Fruit fly (Drosophila melanogaster): ENCODE measurements around the gene GstO1.

The GstO1 gene

DNA sequence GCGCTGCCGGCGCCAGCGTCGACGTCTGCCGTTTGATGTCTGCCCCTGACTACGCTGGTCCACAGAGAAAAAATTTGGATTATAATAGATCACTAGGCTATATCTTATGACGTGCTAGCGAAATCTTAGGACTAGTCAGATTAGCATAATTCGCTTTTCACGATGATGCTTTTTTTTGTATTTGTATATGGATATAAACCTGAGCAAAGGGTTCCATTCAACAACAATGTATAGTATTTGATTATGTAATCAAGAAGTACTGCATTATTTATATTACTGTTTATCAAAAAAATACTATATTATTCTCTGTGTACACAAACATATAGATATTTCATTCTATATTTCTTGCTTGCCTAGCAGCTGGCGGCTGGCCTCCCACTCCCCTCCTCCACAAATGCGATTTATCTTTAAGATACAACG is 22.4 kb upstream of the GstO1 start (continued):
- peak; percentile 77 for TF ChIP-seq danr (GFP tag; IDR thresholded peaks at IDR 0.05)
- TF ChIP-seq knrl (GFP tag; IDR thresholded peaks at IDR 0.05; ENCODE audit: partially characterized antibody) = no peak
- peak; percentile 85 for TF ChIP-seq ATbp (GFP tag; optimal IDR thresholded peaks at IDR 0.05)
- peak; percentile 36 for TF ChIP-seq Jarid2 (GFP tag; optimal IDR thresholded peaks at IDR 0.05)
- no peak for TF ChIP-seq CG8478 (optimal IDR thresholded peaks at IDR 0.05)
- peak; percentile 56 for TF ChIP-seq jumu (GFP tag; optimal IDR thresholded peaks at IDR 0.05)
- TF ChIP-seq HLH4C (GFP tag; IDR thresholded peaks at IDR 0.05; ENCODE audit: partially characterized antibody) = no peak
- TF ChIP-seq tio (GFP tag; optimal IDR thresholded peaks at IDR 0.05) = peak; percentile 88
- no peak for TF ChIP-seq sc (optimal IDR thresholded peaks at IDR 0.05)
- TF ChIP-seq sc (GFP tag; optimal IDR thresholded peaks at IDR 0.05) = peak; percentile 67
- TF ChIP-seq Dref (GFP tag; IDR thresholded peaks at IDR 0.05) = no peak
- TF ChIP-seq Hr78 (GFP tag; optimal IDR thresholded peaks at IDR 0.05) = peak in 1 of 2 experiments; percentile 37
- peak; percentile 78 for TF ChIP-seq ttk (GFP tag; IDR thresholded peaks at IDR 0.05)
- TF ChIP-seq CG16863 (GFP tag; optimal IDR thresholded peaks at IDR 0.05) = peak; percentile 75
- peak; percentile 83 for TF ChIP-seq Xrp1 (GFP tag; IDR thresholded peaks at IDR 0.05)
- peak; percentile 82 for TF ChIP-seq zfh1 (GFP tag; IDR thresholded peaks at IDR 0.05)
- peak; percentile 92 for TF ChIP-seq unpg (GFP tag; optimal IDR thresholded peaks at IDR 0.05)
- peak; percentile 90 for TF ChIP-seq CG9817 (tag; optimal IDR thresholded peaks at IDR 0.05)
- peak; percentile 38 for TF ChIP-seq CG10565 (GFP tag; optimal IDR thresholded peaks at IDR 0.05)
- no peak for TF ChIP-seq CG16813 (GFP tag; IDR thresholded peaks at IDR 0.05; ENCODE audit: partially characterized antibody)
- TF ChIP-seq az2 (GFP tag; optimal IDR thresholded peaks at IDR 0.05) = peak; percentile 82
- peak; percentile 79 for TF ChIP-seq CG32767 (GFP tag; IDR thresholded peaks at IDR 0.05)
- TF ChIP-seq mld (GFP tag; IDR thresholded peaks at IDR 0.05; ENCODE audit: partially characterized antibody) = no peak
- TF ChIP-seq CG7839 (tag; optimal IDR thresholded peaks at IDR 0.05) = peak; percentile 94
- TF ChIP-seq CG31224 (GFP tag; IDR thresholded peaks at IDR 0.05) = peak; percentile 78
- TF ChIP-seq Deaf1 (tag; optimal IDR thresholded peaks at IDR 0.05) = no peak
- TF ChIP-seq CG15073 (GFP tag; optimal IDR thresholded peaks at IDR 0.05) = peak; percentile 6
- peak; percentile 81 for TF ChIP-seq ind (GFP tag; optimal IDR thresholded peaks at IDR 0.05)
- peak; percentile 48 for TF ChIP-seq kah (GFP tag; optimal IDR thresholded peaks at IDR 0.05)
- peak; percentile 73 for TF ChIP-seq gsb-n (tag; optimal IDR thresholded peaks at IDR 0.05)
- peak; percentile 42 for TF ChIP-seq CG8089 (GFP tag; optimal IDR thresholded peaks at IDR 0.05)
- TF ChIP-seq CG14014 (GFP tag; IDR thresholded peaks at IDR 0.05) = peak; percentile 79
- TF ChIP-seq NK7.1 (GFP tag; optimal IDR thresholded peaks at IDR 0.05) = peak; percentile 28
- peak; percentile 68 for TF ChIP-seq kay (GFP tag; optimal IDR thresholded peaks at IDR 0.05)
- TF ChIP-seq CG17186 (GFP tag; optimal IDR thresholded peaks at IDR 0.05) = no peak
- TF ChIP-seq lbe (GFP tag; optimal IDR thresholded peaks at IDR 0.05) = peak; percentile 20
- TF ChIP-seq CG33213 (GFP tag; optimal IDR thresholded peaks at IDR 0.05) = peak; percentile 44
- no peak for TF ChIP-seq Bgb (GFP tag; IDR thresholded peaks at IDR 0.05; ENCODE audit: partially characterized antibody)
- TF ChIP-seq croc (GFP tag; conservative IDR thresholded peaks at IDR 0.05) = peak; percentile 62
- peak in 1 of 2 experiments; percentile 50 for TF ChIP-seq crp (GFP tag; optimal IDR thresholded peaks at IDR 0.05)
- TF ChIP-seq CG7271 (tag; optimal IDR thresholded peaks at IDR 0.05) = peak; percentile 22
- TF ChIP-seq gem (tag; optimal IDR thresholded peaks at IDR 0.05) = peak; percentile 94
- TF ChIP-seq corto (GFP tag; optimal IDR thresholded peaks at IDR 0.05) = no peak
- TF ChIP-seq CG12299 (tag; optimal IDR thresholded peaks at IDR 0.05) = peak; percentile 88
- peak; percentile 90 for TF ChIP-seq CG13424 (tag; optimal IDR thresholded peaks at IDR 0.05)
- peak; percentile 91 for TF ChIP-seq grau (tag; optimal IDR thresholded peaks at IDR 0.05)
- TF ChIP-seq vnd (GFP tag; IDR thresholded peaks at IDR 0.05; ENCODE audit: partially characterized antibody) = no peak
- peak; percentile 58 for TF ChIP-seq ac (GFP tag; optimal IDR thresholded peaks at IDR 0.05)
- peak; percentile 71 for TF ChIP-seq crol (GFP tag; IDR thresholded peaks at IDR 0.05)
- TF ChIP-seq Rx (GFP tag; IDR thresholded peaks at IDR 0.05) = peak; percentile 70
- peak; percentile 73 for TF ChIP-seq ranshi (GFP tag; IDR thresholded peaks at IDR 0.05)

Data from whole organism, embryonic.